Worm (Caenorhabditis elegans) whole organism, L4/young adult: ENCODE data around the gene dmsr-12.

Experiments used
- W03F9.2 ChIP-seq: fragments of 150-350 bp; optimal IDR thresholded peaks from 2 replicates; lab custom pipeline; 2014; ENCODE audit warnings: missing biosample characterization, missing genetic modification characterization
- dao-5 ChIP-seq: sonication (generic microtip); optimal IDR thresholded peaks from 2 replicates; lab custom pipeline; 2016; ENCODE audit warnings: missing genotype, missing genetic modification characterization, moderate library complexity, missing compliant biosample characterization
- him-1 ChIP-seq: sonication (generic microtip); optimal IDR thresholded peaks from 2 replicates; lab custom pipeline; 2016; ENCODE audit warnings: missing genotype, missing genetic modification reagents, missing genetic modification characterization, missing compliant biosample characterization

DNA sequence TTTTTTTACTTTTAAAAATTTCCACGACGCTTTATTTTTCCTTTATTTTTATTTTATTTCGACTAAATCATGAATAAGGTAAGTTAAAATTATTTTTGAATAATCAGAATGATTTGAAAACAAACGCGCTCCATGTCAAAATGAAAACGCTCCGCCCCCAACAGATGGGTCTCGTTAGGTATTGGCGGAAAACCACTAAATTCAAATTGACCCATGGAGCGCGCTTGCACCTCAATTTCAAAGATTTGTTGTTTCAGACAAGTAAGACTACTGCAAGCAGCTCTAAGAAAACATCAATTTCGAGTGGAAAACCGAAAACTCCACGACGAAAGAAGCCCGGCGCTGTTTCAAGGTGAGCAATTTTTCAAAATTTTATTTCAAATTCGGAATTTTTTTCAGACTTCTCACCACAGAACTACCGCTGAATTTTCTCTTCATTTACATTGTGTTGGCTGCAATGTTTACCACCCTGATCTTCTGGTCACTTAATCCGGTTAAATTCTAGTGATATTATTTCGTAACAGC is 18.3 kb downstream of the dmsr-12 start, which contains the start of gene ZC404.2:
- TF ChIP-seq W03F9.2 (tag; lab: Kevin White, UChicago) = no peak
- TF ChIP-seq dao-5 (tag; lab: Kevin White, UChicago) = no peak
- TF ChIP-seq him-1 (tag; lab: Kevin White, UChicago) = no peak
